Fruit fly (Drosophila melanogaster): ENCODE measurements around the gene CG32241.

CG32241 gene

DNA sequence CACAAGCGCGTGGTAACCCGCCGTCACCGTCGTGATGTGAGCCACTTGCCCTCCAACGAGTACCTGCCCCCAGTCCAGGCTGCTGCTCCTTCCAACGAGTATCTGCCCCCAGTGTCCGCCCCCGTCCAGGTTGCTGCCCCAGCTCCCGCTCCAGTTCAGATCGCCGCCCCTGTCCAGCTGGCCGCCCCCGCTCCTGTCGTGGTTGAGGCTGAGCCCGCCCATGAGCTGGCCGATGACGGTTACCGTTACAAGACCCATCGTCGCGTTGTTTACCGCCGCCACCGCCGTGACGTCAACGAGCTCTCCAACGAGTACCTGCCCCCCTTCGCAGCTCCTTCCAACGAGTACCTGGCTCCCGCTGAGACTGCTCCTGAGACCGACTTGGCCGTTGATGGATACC is 14.3 kb upstream of the CG32241 start (continued):
- TF ChIP-seq Hey (tag; optimal IDR thresholded peaks at IDR 0.05), result no peak
- TF ChIP-seq CG6272 (GFP tag; IDR thresholded peaks at IDR 0.05), result peak; percentile 40; the same call in 1 of the 2 replicates
- no peak for TF ChIP-seq CG2678 (tag; optimal IDR thresholded peaks at IDR 0.05)
- TF ChIP-seq CG12219 (GFP tag; optimal IDR thresholded peaks at IDR 0.05), result no peak
- no peak for TF ChIP-seq psq (GFP tag; optimal IDR thresholded peaks at IDR 0.05)
- TF ChIP-seq CG14441 (GFP tag; IDR thresholded peaks at IDR 0.05), result 0 out of 2 replicates have a peak, but pooled peaks have one; percentile 5
- no peak for TF ChIP-seq luna (GFP tag; optimal IDR thresholded peaks at IDR 0.05)
- no peak for TF ChIP-seq CG31365 (tag; optimal IDR thresholded peaks at IDR 0.05)
- TF ChIP-seq ttk (GFP tag; IDR thresholded peaks at IDR 0.05), result no peak
- TF ChIP-seq unc-4 (GFP tag; IDR thresholded peaks at IDR 0.05; ENCODE audit: partially characterized antibody), result no peak
- no peak for TF ChIP-seq CG17829 (tag; optimal IDR thresholded peaks at IDR 0.05)
- TF ChIP-seq Rfx (GFP tag; IDR thresholded peaks at IDR 0.05), result peak; percentile 44
- 0 out of 3 replicates have a peak, but pooled peaks have one; percentile 10 for TF ChIP-seq Aef1 (GFP tag; IDR thresholded peaks at IDR 0.05)
- TF ChIP-seq Dip3 (GFP tag; optimal IDR thresholded peaks at IDR 0.05), result no peak
- peak; percentile 61; the same call in 1 of the 2 replicates for TF ChIP-seq CG11085 (GFP tag; IDR thresholded peaks at IDR 0.05)
- TF ChIP-seq CG14014 (GFP tag; IDR thresholded peaks at IDR 0.05), result peak; percentile 5; the same call in 1 of the 2 replicates
- TF ChIP-seq zen2 (GFP tag; IDR thresholded peaks at IDR 0.05; ENCODE audit: partially characterized antibody), result no peak
- 0 out of 2 replicates have a peak, but pooled peaks have one; percentile 29 for TF ChIP-seq cas (GFP tag; IDR thresholded peaks at IDR 0.05)
- 0 out of 3 replicates have a peak, but pooled peaks have one; percentile 29 for TF ChIP-seq CG7963 (GFP tag; IDR thresholded peaks at IDR 0.05; ENCODE audit: partially characterized antibody)
- TF ChIP-seq CG9932 (GFP tag; IDR thresholded peaks at IDR 0.05), result peak; percentile 50; the same call in 1 of the 2 replicates
- 0 out of 2 replicates have a peak, but pooled peaks have one; percentile 9 for TF ChIP-seq sob (GFP tag; IDR thresholded peaks at IDR 0.05)
- TF ChIP-seq Doc3 (GFP tag; IDR thresholded peaks at IDR 0.05; ENCODE audit: partially characterized antibody), result no peak
- TF ChIP-seq lilli (GFP tag; optimal IDR thresholded peaks at IDR 0.05), result no peak
- TF ChIP-seq jigr1 (GFP tag; IDR thresholded peaks at IDR 0.05), result 0 out of 3 replicates have a peak, but pooled peaks have one; percentile 7
- no peak for TF ChIP-seq B-H2 (GFP tag; optimal IDR thresholded peaks at IDR 0.05)
- no peak for TF ChIP-seq CG14965 (GFP tag; optimal IDR thresholded peaks at IDR 0.05; ENCODE audit: borderline replicate concordance)
- TF ChIP-seq CG18476 (GFP tag; optimal IDR thresholded peaks at IDR 0.05), result no peak
- no peak for TF ChIP-seq CG13624 (GFP tag; optimal IDR thresholded peaks at IDR 0.05)
- TF ChIP-seq klu (GFP tag; IDR thresholded peaks at IDR 0.05), result peak; percentile 46; the same call in 1 of the 2 replicates
- TF ChIP-seq CG6175 (GFP tag; IDR thresholded peaks at IDR 0.05), result peak; percentile 10; the same call in 1 of the 3 replicates
- TF ChIP-seq Bgb (GFP tag; IDR thresholded peaks at IDR 0.05; ENCODE audit: partially characterized antibody), result no peak
- no peak for TF ChIP-seq ranshi (GFP tag; IDR thresholded peaks at IDR 0.05)
- no peak for TF ChIP-seq exex (tag; optimal IDR thresholded peaks at IDR 0.05)
- TF ChIP-seq Antp (GFP tag; optimal IDR thresholded peaks at IDR 0.05), result no peak
- no peak for TF ChIP-seq C15 (GFP tag; IDR thresholded peaks at IDR 0.05)
- TF ChIP-seq usp (GFP tag; optimal IDR thresholded peaks at IDR 0.05), result no peak
- TF ChIP-seq al (GFP tag; IDR thresholded peaks at IDR 0.05), result 0 out of 2 replicates have a peak, but pooled peaks have one; percentile 4
- no peak for TF ChIP-seq dmrt11E (tag; optimal IDR thresholded peaks at IDR 0.05)
- no peak for TF ChIP-seq org-1 (GFP tag; optimal IDR thresholded peaks at IDR 0.05)
- TF ChIP-seq tx (GFP tag; optimal IDR thresholded peaks at IDR 0.05), result no peak
- peak; percentile 24; the same call in 1 of the 2 replicates for TF ChIP-seq ssp (GFP tag; IDR thresholded peaks at IDR 0.05)
- no peak for TF ChIP-seq fd64A (GFP tag; optimal IDR thresholded peaks at IDR 0.05)
- no peak for TF ChIP-seq kay (GFP tag; optimal IDR thresholded peaks at IDR 0.05)
- no peak for TF ChIP-seq sens (GFP tag)
- peak; percentile 46 for TF ChIP-seq slbo (GFP tag; IDR thresholded peaks at IDR 0.05)
- TF ChIP-seq CG7372 (GFP tag; IDR thresholded peaks at IDR 0.05), result no peak
- no peak for TF ChIP-seq CG15601 (tag; optimal IDR thresholded peaks at IDR 0.05)
- no peak for TF ChIP-seq CG17186 (GFP tag; optimal IDR thresholded peaks at IDR 0.05)
- no peak for TF ChIP-seq gcm (GFP tag; optimal IDR thresholded peaks at IDR 0.05)
- TF ChIP-seq CG14860 (GFP tag; IDR thresholded peaks at IDR 0.05; ENCODE audit: partially characterized antibody), result no peak
- peak; percentile 4; the same call in 1 of the 4 replicates for TF ChIP-seq Gug (GFP tag; IDR thresholded peaks at IDR 0.05)
